Worm (Caenorhabditis elegans) whole organism, L4/young adult: ENCODE measurements around the gene dyf-13.

ENCODE experiments used
- W03F9.2 ChIP-seq: fragments of 150-350 bp; optimal IDR thresholded peaks from 2 replicates; lab custom pipeline; 2014; ENCODE audit warnings: missing biosample characterization, missing genetic modification characterization
- dao-5 ChIP-seq: sonication (generic microtip); optimal IDR thresholded peaks from 2 replicates; lab custom pipeline; 2016; ENCODE audit warnings: missing genotype, missing genetic modification characterization, moderate library complexity, missing compliant biosample characterization
- him-1 ChIP-seq: sonication (generic microtip); optimal IDR thresholded peaks from 2 replicates; lab custom pipeline; 2016; ENCODE audit warnings: missing genotype, missing genetic modification reagents, missing genetic modification characterization, missing compliant biosample characterization

The dyf-13 gene

DNA sequence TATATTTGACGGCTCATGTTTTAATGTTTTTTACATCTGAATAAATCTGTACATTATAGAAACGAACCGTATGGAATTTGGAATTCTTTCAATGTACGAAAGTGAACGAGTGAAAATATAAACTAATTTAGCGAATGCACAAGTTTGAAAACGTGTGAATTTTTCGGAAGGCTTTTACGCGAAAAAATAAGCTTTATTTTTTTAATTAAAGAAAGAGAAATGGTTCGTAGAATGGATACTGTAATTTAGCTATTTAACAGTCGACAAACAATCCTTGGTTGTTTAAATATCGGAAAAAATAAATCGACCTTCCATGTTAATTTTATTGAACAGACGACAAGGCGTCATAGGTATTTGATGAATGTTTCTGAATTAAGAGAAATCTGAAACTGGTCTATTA, 24.4 kb upstream of the dyf-13 start, which contains the start of gene acdh-12:
acdh-12 (minus strand) TSS at position 101 of the 400 bp plus-strand sequence.
- TF ChIP-seq W03F9.2 (no peak), him-1 (tag; lab: Kevin White, UChicago) (no peak), dao-5 (tag; lab: Kevin White, UChicago) (no peak)

DNA sequence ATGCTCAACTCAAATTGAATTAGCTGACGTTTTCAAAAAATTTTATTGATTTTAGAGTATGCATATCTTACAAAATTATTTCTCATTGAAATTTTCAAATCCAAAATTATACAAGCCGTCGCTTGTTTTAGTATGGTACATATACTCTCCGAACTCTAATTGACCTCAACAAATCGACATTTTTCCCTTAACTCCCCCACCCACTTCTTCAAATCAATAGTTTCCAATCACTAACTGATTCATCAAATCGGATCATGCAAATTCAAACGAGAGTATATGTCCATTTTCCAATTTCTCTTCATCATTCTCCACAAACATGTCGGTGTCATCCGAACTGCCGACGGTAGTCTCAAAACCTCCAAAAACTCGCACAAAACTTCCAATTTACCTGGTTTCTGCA, 18.0 kb upstream of the dyf-13 start, which contains the start of gene E04F6.4:
E04F6.4 (plus strand) TSS at position 301 of the 400 bp plus-strand sequence.
- TF ChIP-seq him-1 (tag; lab: Kevin White, UChicago) (no peak), W03F9.2 (no peak), dao-5 (tag; lab: Kevin White, UChicago) (no peak)

DNA sequence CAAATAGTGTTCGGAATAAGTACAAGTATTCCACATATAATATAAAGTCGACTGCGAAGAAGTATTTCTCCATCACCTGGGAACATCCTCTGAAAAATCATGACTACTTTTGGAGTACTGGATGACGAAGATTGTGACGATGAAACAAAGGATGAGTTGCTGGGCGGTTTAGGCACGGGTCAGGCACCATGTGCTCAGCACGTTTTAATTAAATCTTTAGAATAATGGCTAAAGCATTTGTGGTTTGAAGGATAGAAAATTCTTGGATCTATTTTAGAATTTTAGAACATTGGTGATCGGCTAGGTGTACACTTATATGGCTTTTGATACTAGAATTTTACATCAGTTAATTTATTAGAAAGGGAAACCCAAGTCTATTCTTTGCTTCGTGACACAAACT, 16.0 kb upstream of the dyf-13 start, which contains the start of gene C27H5.6:
C27H5.6 (minus strand) TSS at position 101 of the 400 bp plus-strand sequence.
- TF ChIP-seq dao-5 (tag; lab: Kevin White, UChicago): no peak
- TF ChIP-seq him-1 (tag; lab: Kevin White, UChicago): no peak
- no peak for TF ChIP-seq W03F9.2

DNA sequence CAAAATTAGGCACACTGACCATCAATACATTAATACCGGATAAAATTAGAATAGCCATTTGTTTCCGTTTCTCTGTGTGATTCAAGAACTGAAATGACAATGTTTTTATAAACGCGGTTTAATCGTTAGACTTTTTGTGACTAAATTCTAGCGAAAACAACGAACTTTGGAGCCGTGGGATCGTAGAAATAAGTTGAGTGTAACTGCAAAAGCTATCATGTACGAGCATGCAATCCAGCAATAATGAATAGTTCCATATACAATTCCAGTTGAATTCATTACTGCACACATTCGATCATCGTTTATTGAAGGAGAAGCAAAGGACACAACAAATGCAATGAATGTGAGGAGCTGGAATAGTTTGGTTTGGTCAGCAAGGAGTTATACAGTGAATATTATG, 15.0 kb upstream of the dyf-13 start:
- TF ChIP-seq dao-5 (tag; lab: Kevin White, UChicago): no peak
- TF ChIP-seq him-1 (tag; lab: Kevin White, UChicago): no peak
- TF ChIP-seq W03F9.2: no peak

DNA sequence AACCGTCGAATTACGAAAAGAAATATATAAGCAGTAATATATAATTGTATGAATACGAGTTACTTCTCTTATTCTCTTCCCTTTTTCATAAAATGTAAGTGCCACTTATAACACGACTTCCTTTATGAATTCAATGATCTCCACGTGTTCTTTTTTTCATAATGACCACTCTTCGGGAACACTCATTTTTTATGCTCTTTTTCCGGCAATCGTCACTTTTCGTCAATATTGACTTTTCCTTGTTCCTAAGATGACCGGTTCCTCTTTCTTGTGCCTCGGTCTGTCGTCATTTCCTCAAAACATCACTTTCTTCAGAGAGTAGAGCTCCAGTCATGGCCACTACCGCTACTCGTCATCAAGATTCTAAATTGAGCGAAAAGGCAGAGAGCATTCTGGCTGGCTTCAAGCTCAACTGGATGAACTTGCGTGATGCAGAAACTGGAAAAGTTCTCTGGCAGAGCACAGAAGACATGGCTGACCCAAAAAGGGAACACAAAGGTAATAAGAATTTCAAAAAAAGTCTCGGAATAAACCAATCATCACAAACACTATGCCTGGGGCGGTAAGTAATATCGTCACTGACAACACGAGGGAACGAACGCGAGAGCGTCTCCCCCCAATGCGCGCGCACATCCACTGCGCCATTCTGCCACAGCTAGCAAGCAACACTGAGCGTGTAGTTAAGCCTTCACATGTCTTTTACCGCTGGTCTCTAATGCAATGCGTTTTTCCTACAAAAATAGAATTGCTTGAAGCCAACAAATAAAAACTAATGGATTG, 12.5 kb upstream of the dyf-13 start, which contains the start of gene pdl-1:
pdl-1 (plus strand) TSS at position 309 of the 780 bp plus-strand sequence.
- TF ChIP-seq him-1 (tag; lab: Kevin White, UChicago): peak; percentile 80
- peak; percentile 51 for TF ChIP-seq W03F9.2
- TF ChIP-seq dao-5 (tag; lab: Kevin White, UChicago): peak; percentile 94

DNA sequence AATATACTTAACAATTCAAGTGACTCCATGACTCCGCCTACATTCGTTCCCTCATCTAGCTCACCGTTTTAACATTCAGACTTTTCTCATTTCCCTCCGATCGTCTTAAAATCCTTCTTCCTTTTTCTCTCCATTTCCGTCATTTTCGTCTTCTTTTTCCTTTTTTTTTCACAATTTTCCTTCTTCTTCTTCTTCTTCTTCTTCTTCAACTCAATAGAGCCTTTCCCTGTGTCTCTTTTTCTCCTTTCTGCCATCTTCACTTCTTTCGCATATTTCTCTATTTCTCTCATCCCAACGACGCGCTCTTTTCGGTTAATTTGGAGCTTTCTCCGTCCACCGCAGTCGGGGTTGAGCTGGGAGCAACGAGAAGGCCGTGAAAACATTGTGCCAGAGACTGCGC, 11.5 kb upstream of the dyf-13 start:
- TF ChIP-seq W03F9.2: no peak
- no peak for TF ChIP-seq him-1 (tag; lab: Kevin White, UChicago)
- TF ChIP-seq dao-5 (tag; lab: Kevin White, UChicago): no peak

DNA sequence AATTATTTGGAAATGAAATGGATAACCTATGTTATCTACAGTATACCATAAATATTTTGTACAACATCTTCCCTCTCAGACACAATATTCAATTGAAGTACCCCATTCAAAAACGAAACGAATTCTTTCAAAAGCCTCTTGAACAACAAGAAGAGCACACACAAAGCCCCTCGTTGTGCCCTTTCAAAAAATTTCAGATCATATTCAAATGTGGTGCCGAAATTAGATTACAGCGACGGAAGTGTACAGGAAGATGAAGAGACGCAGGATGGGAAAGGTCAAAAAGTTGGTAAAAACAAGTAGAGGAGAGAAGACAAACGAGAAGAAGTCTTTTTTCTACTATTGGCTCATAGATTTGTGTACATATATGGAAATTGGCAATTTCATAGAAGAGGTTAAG, 5.0 kb upstream of the dyf-13 start:
- TF ChIP-seq W03F9.2 (no peak), dao-5 (tag; lab: Kevin White, UChicago) (no peak), him-1 (tag; lab: Kevin White, UChicago) (no peak)

DNA sequence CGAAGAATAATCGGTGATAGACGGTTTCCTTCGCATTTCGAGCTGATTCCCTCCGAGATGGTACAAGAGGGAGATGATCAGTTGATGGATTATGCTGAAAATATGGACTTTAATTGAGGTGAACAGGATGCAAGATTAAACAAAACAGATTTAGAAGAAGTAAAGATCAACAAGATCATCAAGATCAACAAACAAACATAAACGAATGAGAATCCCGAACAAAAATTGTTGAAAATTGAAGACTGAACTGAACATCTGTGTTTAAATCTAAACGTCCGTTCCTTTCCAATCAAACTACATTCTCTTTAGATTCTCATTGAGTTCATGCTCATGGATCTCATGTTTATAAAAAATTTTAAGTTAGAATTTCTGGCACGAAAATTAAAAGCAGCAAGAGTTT, 3.7 kb upstream of the dyf-13 start, which contains the start of gene glc-4:
glc-4 (minus strand) TSS at position 101 of the 400 bp plus-strand sequence.
- no peak for TF ChIP-seq W03F9.2
- TF ChIP-seq dao-5 (tag; lab: Kevin White, UChicago): no peak
- TF ChIP-seq him-1 (tag; lab: Kevin White, UChicago): no peak

DNA sequence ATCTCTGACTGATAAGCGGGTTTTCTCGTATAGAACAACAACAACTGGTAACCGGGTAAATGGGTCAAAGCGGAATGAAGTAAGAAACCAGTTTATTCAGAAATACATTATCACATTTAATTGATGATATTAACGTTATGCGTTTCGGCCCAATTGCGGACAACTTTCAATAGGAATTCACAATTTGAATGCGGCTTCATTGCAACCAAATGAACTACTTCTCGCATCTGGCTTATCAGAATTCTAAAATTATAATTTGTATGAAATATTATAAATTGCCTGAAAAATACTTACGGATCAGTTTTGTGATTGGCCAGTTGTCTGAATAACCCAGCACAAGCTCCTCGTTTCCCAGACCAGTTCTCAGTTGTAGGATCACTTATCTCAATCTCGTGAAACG, 2.4 kb downstream of the dyf-13 start, which contains the start of gene col-36:
col-36 (minus strand) TSS at position 101 of the 400 bp plus-strand sequence.
- TF ChIP-seq dao-5 (tag; lab: Kevin White, UChicago) (no peak), W03F9.2 (no peak), him-1 (tag; lab: Kevin White, UChicago) (no peak)

DNA sequence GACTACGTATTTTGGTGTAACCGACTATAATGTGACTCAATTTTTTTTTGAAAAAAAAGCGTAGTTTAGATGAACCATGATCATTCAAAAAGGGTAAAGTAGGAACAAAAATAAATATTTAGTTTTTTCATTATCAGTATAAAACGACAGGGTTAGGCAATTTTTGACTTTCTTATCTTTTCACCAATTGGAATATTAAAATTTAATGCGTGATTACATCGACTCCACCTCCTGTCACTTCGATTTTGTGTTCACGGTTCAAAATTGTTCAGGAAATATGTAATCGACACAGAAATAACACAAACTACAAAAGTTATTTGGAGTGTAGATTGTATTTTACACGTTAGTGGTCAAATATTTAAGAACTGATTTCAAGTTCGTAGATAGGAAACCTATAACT, 4.4 kb downstream of the dyf-13 start:
- TF ChIP-seq him-1 (tag; lab: Kevin White, UChicago) (no peak), W03F9.2 (no peak), dao-5 (tag; lab: Kevin White, UChicago) (no peak)

DNA sequence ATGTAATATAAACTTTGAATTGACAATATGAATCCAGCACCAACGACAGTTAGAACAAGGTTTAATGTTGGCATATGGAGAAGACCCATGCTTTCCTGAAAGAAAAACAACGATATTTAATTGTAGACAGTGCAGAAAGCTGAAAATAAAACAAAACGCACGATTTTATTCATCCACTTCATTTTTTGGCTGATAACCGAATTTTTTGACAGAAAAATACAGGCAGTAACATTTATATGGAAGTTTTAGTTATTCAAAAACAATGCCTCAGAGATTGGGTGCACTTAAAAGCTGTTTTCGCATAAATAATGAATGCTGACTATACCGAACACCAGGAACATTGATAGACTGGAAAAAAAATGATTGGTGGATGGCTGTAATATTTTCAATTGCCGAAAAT, 5.4 kb downstream of the dyf-13 start, which contains the start of gene mfsd-13.2:
mfsd-13.2 (minus strand) TSS at position 101 of the 400 bp plus-strand sequence.
- no peak for TF ChIP-seq W03F9.2
- no peak for TF ChIP-seq him-1 (tag; lab: Kevin White, UChicago)
- TF ChIP-seq dao-5 (tag; lab: Kevin White, UChicago): no peak

DNA sequence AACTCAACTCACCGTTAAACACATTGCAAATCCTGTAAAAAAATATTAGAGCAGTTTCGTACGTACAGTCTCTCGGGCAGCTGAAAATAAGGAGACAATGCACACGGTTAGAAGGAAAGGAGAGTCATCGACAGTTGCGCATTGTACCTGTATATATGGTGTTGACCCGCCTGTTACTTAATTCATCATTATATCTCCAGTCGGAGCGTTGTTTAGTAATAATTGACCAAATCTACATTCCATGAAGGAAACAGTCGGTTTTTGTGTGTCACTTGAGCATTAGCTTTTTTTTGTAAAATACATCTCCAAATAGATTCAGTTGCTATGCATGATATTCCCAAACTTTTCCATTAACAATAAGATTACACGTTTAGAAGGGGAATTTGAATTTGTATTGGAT, 9.6 kb downstream of the dyf-13 start, which contains the start of gene C27H5.12:
C27H5.12 (minus strand) TSS at position 101 of the 400 bp plus-strand sequence.
- TF ChIP-seq W03F9.2 (no peak), dao-5 (tag; lab: Kevin White, UChicago) (no peak), him-1 (tag; lab: Kevin White, UChicago) (no peak)

DNA sequence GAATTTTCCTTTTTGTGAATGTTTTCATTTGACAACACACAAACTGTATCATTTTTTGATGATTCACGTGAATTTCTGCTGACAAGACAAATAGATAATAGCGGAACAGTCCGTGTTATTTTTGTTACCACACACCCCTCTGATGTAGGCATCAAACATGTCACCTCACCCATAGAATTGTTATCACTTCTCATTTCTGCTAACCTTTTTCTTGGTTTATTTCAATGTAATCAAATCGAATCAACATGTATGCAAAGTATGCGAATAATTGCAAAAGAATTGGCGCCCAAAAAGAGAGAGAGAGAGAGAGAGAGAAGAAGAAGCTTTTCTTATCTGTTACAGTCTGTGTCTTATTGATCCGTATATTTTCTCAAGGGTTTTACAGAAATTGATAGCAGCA, 13.7 kb downstream of the dyf-13 start:
- no peak for TF ChIP-seq him-1 (tag; lab: Kevin White, UChicago)
- TF ChIP-seq W03F9.2: no peak
- no peak for TF ChIP-seq dao-5 (tag; lab: Kevin White, UChicago)

DNA sequence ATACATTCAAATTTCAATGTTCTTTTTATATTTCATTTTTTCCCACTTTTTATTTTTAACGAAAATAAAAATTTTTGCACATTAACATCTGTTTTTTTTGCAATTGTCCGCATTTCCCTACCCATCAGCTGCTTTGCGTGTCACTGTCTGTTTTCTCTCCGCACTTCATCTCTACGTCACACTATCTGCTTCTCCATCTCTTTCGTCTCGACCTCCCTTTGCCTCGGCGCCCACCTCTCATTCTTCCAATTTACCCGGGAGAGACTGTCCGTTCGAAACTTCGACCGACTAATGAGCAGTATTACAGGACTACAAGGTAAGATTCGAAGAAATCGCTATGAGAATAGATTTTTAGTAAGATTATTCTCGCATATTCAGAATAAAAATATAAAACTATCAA, 15.8 kb downstream of the dyf-13 start, which contains the start of gene C27H5.2:
C27H5.2 (plus strand) TSS at position 190 of the 400 bp plus-strand sequence.
- no peak for TF ChIP-seq dao-5 (tag; lab: Kevin White, UChicago)
- no peak for TF ChIP-seq him-1 (tag; lab: Kevin White, UChicago)
- no peak for TF ChIP-seq W03F9.2
